Fruit fly (Drosophila melanogaster) whole organism, embryonic: ENCODE results near the gene CG4962.

Experiments used
- B-H1 ChIP-seq: fragments of 200-800 bp; sonication (Bioruptor generic); IDR thresholded peaks from 3 replicates; pipeline ENCODE4 v1.3.6; 2022; ENCODE audit warnings: missing biosample characterization, missing genetic modification characterization
- Bgb ChIP-seq: fragments of 200-800 bp; sonication (Bioruptor generic); IDR thresholded peaks from 2 replicates; pipeline ENCODE4 v1.3.6; 2022; ENCODE audit warnings: missing biosample characterization, missing genetic modification characterization; ENCODE audit not compliant: partially characterized antibody
- CG10267 ChIP-seq: fragments of 200-800 bp; sonication (Bioruptor generic); optimal IDR thresholded peaks from 2 replicates; lab custom pipeline; 2018; ENCODE audit warnings: missing biosample characterization, mild to moderate bottlenecking, missing genetic modification characterization, moderate library complexity
- CG10321 ChIP-seq: fragments of 200-800 bp; sonication (Bioruptor generic); IDR thresholded peaks from 2 replicates; pipeline ENCODE4 v1.3.6; 2022; ENCODE audit warnings: missing biosample characterization, missing genetic modification characterization
- CG10462 ChIP-seq: fragments of 200-800 bp; sonication (Bioruptor generic); optimal IDR thresholded peaks from 2 replicates; lab custom pipeline; 2016; ENCODE audit warnings: missing biosample characterization, missing genetic modification characterization
- CG11456 ChIP-seq: fragments of 200-800 bp; sonication (Bioruptor generic); IDR thresholded peaks from 3 replicates; pipeline ENCODE4 v1.3.6; 2022; ENCODE audit warnings: missing biosample characterization, missing genetic modification characterization
- CG14441 ChIP-seq: fragments of 200-800 bp; sonication (Bioruptor generic); IDR thresholded peaks from 2 replicates; pipeline ENCODE4 v1.3.6; 2022; ENCODE audit warnings: missing biosample characterization, missing genetic modification characterization
- CG14667 ChIP-seq: fragments of 200-800 bp; sonication (Bioruptor generic); IDR thresholded peaks from 2 replicates; pipeline ENCODE4 v1.3.6; 2022; ENCODE audit warnings: missing biosample characterization, missing genetic modification characterization
- CG15269 ChIP-seq: fragments of 200-800 bp; sonication (Bioruptor generic); optimal IDR thresholded peaks from 2 replicates; lab custom pipeline; 2018; ENCODE audit warnings: missing biosample characterization, mild to moderate bottlenecking, missing genetic modification characterization, moderate library complexity
- CG2875 ChIP-seq: fragments of 200-800 bp; sonication (Bioruptor generic); optimal IDR thresholded peaks from 2 replicates; lab custom pipeline; 2017; ENCODE audit warnings: missing biosample characterization, mild to moderate bottlenecking, missing genetic modification characterization, missing genetic modification reagents
- CG31388 ChIP-seq: fragments of 200-800 bp; sonication (Bioruptor generic); optimal IDR thresholded peaks from 2 replicates; lab custom pipeline; 2016; ENCODE audit warnings: missing biosample characterization, missing genetic modification characterization
- CG3995 ChIP-seq: fragments of 200-800 bp; sonication (Bioruptor generic); optimal IDR thresholded peaks from 3 replicates; lab custom pipeline; 2016; ENCODE audit warnings: missing biosample characterization, missing genetic modification characterization
- CG4730 ChIP-seq: fragments of 200-800 bp; sonication (Bioruptor generic); IDR thresholded peaks from 2 replicates; pipeline ENCODE4 v1.3.6; 2022; ENCODE audit warnings: missing biosample characterization, missing genetic modification characterization
- CG6272 ChIP-seq: fragments of 200-800 bp; sonication (Bioruptor generic); IDR thresholded peaks from 2 replicates; pipeline ENCODE4 v1.3.6; 2022; ENCODE audit warnings: missing biosample characterization, missing genetic modification characterization
- CG6689 ChIP-seq: fragments of 200-800 bp; sonication (Bioruptor generic); IDR thresholded peaks from 2 replicates; pipeline ENCODE4 v1.3.6; 2022; ENCODE audit warnings: missing biosample characterization, missing genetic modification characterization
- CG6791 ChIP-seq: fragments of 200-800 bp; sonication (Bioruptor generic); IDR thresholded peaks from 3 replicates; pipeline ENCODE4 v1.3.6; 2022; ENCODE audit warnings: missing biosample characterization, missing genetic modification characterization; ENCODE audit not compliant: partially characterized antibody
- CG8089 ChIP-seq: fragments of 200-800 bp; sonication (Bioruptor generic); optimal IDR thresholded peaks from 3 replicates; lab custom pipeline; 2016; ENCODE audit warnings: missing biosample characterization, missing genetic modification characterization
- CG8388 ChIP-seq: fragments of 200-800 bp; sonication (Bioruptor generic); optimal IDR thresholded peaks from 2 replicates; lab custom pipeline; 2019; ENCODE audit warnings: missing biosample characterization, mild to moderate bottlenecking, missing genetic modification characterization, moderate library complexity
- CG9215 ChIP-seq: fragments of 200-800 bp; sonication (Bioruptor generic); IDR thresholded peaks from 2 replicates; pipeline ENCODE4 v1.3.6; 2022; ENCODE audit warnings: missing biosample characterization, missing genetic modification characterization
- CG9727 ChIP-seq: fragments of 200-800 bp; sonication (Bioruptor generic); optimal IDR thresholded peaks from 3 replicates; lab custom pipeline; 2017; ENCODE audit warnings: missing biosample characterization, mild to moderate bottlenecking, missing genetic modification characterization
- CoRest ChIP-seq: fragments of 200-800 bp; sonication (Bioruptor generic); optimal IDR thresholded peaks from 3 replicates; lab custom pipeline; 2018; ENCODE audit warnings: missing biosample characterization, mild to moderate bottlenecking, missing genetic modification characterization, moderate library complexity
- Dbx ChIP-seq: fragments of 200-800 bp; sonication (Bioruptor generic); IDR thresholded peaks from 3 replicates; pipeline ENCODE4 v1.3.6; 2022; ENCODE audit warnings: missing biosample characterization, missing genetic modification characterization
- Ets65A ChIP-seq: fragments of 200-800 bp; sonication (Bioruptor generic); peaks from one replicate; lab custom pipeline; 2016; ENCODE audit warnings: missing biosample characterization, missing genetic modification characterization
- HLH4C ChIP-seq: fragments of 200-800 bp; sonication (Bioruptor generic); IDR thresholded peaks from 3 replicates; pipeline ENCODE4 v1.3.6; 2022; ENCODE audit warnings: missing biosample characterization, missing genetic modification characterization; ENCODE audit not compliant: partially characterized antibody
- Hr51 ChIP-seq, 2 experiments: fragments of 200-800 bp; sonication (Bioruptor generic); optimal IDR thresholded peaks; 2 replicates in 1 of 2; 3 replicates in 1 of 2; lab custom pipeline; 2016 to 2018; ENCODE audit warnings: missing biosample characterization in 2 of 2, missing genetic modification characterization in 2 of 2, mild to moderate bottlenecking in 1 of 2, moderate library complexity in 1 of 2
- Ptx1 ChIP-seq: fragments of 200-800 bp; sonication (Bioruptor generic); IDR thresholded peaks from 2 replicates; pipeline ENCODE4 v1.3.6; 2022; ENCODE audit warnings: missing biosample characterization, missing genetic modification characterization
- Sox102F ChIP-seq: fragments of 200-800 bp; sonication (Bioruptor generic); optimal IDR thresholded peaks from 2 replicates; lab custom pipeline; 2018; ENCODE audit warnings: missing biosample characterization, mild to moderate bottlenecking, missing genetic modification characterization, moderate library complexity
- Sry-δ ChIP-seq: fragments of 200-800 bp; sonication (Bioruptor generic); optimal IDR thresholded peaks from 2 replicates; lab custom pipeline; 2016; ENCODE audit warnings: missing biosample characterization, missing genetic modification characterization
- YL-1 ChIP-seq: fragments of 200-800 bp; sonication (Bioruptor generic); optimal IDR thresholded peaks from 3 replicates; lab custom pipeline; 2017; ENCODE audit warnings: missing biosample characterization, mild to moderate bottlenecking, missing genetic modification characterization
- abd-A ChIP-seq: fragments of 200-800 bp; sonication (Bioruptor generic); optimal IDR thresholded peaks from 3 replicates; lab custom pipeline; 2019; ENCODE audit warnings: missing biosample characterization, mild to moderate bottlenecking, missing genetic modification characterization, moderate library complexity
- caup ChIP-seq: fragments of 200-800 bp; sonication (Bioruptor generic); optimal IDR thresholded peaks from 3 replicates; lab custom pipeline; 2017; ENCODE audit warnings: missing biosample characterization, mild to moderate bottlenecking, missing genetic modification characterization, moderate library complexity; ENCODE audit not compliant: severe bottlenecking
- chif ChIP-seq, 2 experiments: fragments of 200-800 bp; sonication (Bioruptor generic); optimal IDR thresholded peaks; 3 replicates each; lab custom pipeline; 2016; ENCODE audit warnings: missing biosample characterization in 2 of 2, missing genetic modification characterization in 2 of 2
- ci ChIP-seq: fragments of 200-800 bp; sonication (Bioruptor generic); IDR thresholded peaks from 3 replicates; pipeline ENCODE4 v1.3.6; 2022; ENCODE audit warnings: missing biosample characterization, missing genetic modification characterization
- emc ChIP-seq: fragments of 200-800 bp; sonication (Bioruptor generic); optimal IDR thresholded peaks from 2 replicates; lab custom pipeline; 2016; ENCODE audit warnings: missing biosample characterization, missing genetic modification characterization
- eve ChIP-seq, 2 experiments: fragments of >200 bp; optimal IDR thresholded peaks; 2 replicates each; lab custom pipeline; 2017; ENCODE audit warnings: missing biosample characterization in 2 of 2, missing genetic modification characterization in 2 of 2
- ftz-f1 ChIP-seq: fragments of 200-800 bp; sonication (Bioruptor generic); optimal IDR thresholded peaks from 2 replicates; lab custom pipeline; 2016; ENCODE audit warnings: missing biosample characterization, missing genetic modification characterization
- jigr1 ChIP-seq: fragments of 200-800 bp; sonication (Bioruptor generic); IDR thresholded peaks from 3 replicates; pipeline ENCODE4 v1.3.6; 2022; ENCODE audit warnings: missing biosample characterization, missing genetic modification characterization
- jing ChIP-seq: fragments of 200-800 bp; sonication (Bioruptor generic); optimal IDR thresholded peaks from 2 replicates; lab custom pipeline; 2018; ENCODE audit warnings: missing biosample characterization, mild to moderate bottlenecking, missing genetic modification characterization
- jumu ChIP-seq: fragments of 200-800 bp; sonication (Bioruptor generic); optimal IDR thresholded peaks from 3 replicates; lab custom pipeline; 2016; ENCODE audit warnings: missing biosample characterization, missing genetic modification characterization
- otp ChIP-seq: fragments of 200-800 bp; sonication (Bioruptor generic); IDR thresholded peaks from 3 replicates; pipeline ENCODE4, ENCODE4 v1.3.6; 2022; ENCODE audit warnings: missing biosample characterization, missing genetic modification characterization
- peb ChIP-seq: fragments of 200-800 bp; sonication (Bioruptor generic); IDR thresholded peaks from 2 replicates; pipeline ENCODE4 v1.3.6; 2022; ENCODE audit warnings: missing biosample characterization, missing genetic modification characterization
- phol ChIP-seq: fragments of 200-800 bp; sonication (Bioruptor generic); optimal IDR thresholded peaks from 3 replicates; lab custom pipeline; 2018; ENCODE audit warnings: missing biosample characterization, mild to moderate bottlenecking, missing genetic modification characterization, moderate library complexity
- row ChIP-seq: fragments of 200-800 bp; sonication (Bioruptor generic); IDR thresholded peaks from 3 replicates; pipeline ENCODE4 v1.3.6; 2022; ENCODE audit warnings: missing biosample characterization, missing genetic modification characterization
- slou ChIP-seq: fragments of 200-800 bp; sonication (Bioruptor generic); optimal IDR thresholded peaks from 3 replicates; lab custom pipeline; 2016; ENCODE audit warnings: missing biosample characterization, missing genetic modification characterization
- ssp ChIP-seq: fragments of 200-800 bp; sonication (Bioruptor generic); IDR thresholded peaks from 2 replicates; pipeline ENCODE4 v1.3.6; 2022; ENCODE audit warnings: missing biosample characterization, missing genetic modification characterization
- toy ChIP-seq: fragments of 200-800 bp; sonication (Bioruptor generic); IDR thresholded peaks from 2 replicates; pipeline ENCODE4 v1.3.6; 2022; ENCODE audit warnings: missing biosample characterization, missing genetic modification characterization
- trh ChIP-seq: fragments of 200-800 bp; sonication (Bioruptor generic); optimal IDR thresholded peaks from 2 replicates; lab custom pipeline; 2016; ENCODE audit warnings: missing biosample characterization, missing genetic modification characterization
- ttk ChIP-seq: fragments of 200-800 bp; sonication (Bioruptor generic); IDR thresholded peaks from 2 replicates; pipeline ENCODE4 v2.1.2; 2022; ENCODE audit warnings: missing biosample characterization, missing genetic modification characterization
- vvl ChIP-seq: fragments of 200-800 bp; sonication (Bioruptor generic); IDR thresholded peaks from 2 replicates; pipeline ENCODE4 v1.3.6; 2022; ENCODE audit warnings: missing biosample characterization, missing genetic modification characterization
- wek ChIP-seq: fragments of 200-800 bp; sonication (Bioruptor generic); optimal IDR thresholded peaks from 3 replicates; lab custom pipeline; 2018; ENCODE audit warnings: missing biosample characterization, mild to moderate bottlenecking, missing genetic modification characterization, moderate library complexity

The CG4962 gene

dm6 chr3L:16339463-16339862 is 44.1 kb upstream of the CG4962 start (continued):
- TF ChIP-seq phol (tag; lab: Kevin White, UChicago) (peak; percentile 18), Ptx1 (GFP tag; lab: Robert Waterston, UW) (peak; percentile 37; the same call in 1 of the 2 replicates), emc (GFP tag; lab: Kevin White, UChicago) (no peak), eve (GFP tag; optimal IDR thresholded peaks at IDR 0.05; lab: Kevin White, UChicago) (no peak), toy (GFP tag; lab: Robert Waterston, UW) (no peak), CG9215 (GFP tag; lab: Robert Waterston, UW) (no peak), row (GFP tag; lab: Robert Waterston, UW) (peak; percentile 23; the same call in 1 of the 3 replicates), peb (GFP tag; lab: Robert Waterston, UW) (no peak), ftz-f1 (GFP tag; lab: Kevin White, UChicago) (no peak), CG3995 (GFP tag; lab: Kevin White, UChicago) (no peak), CG8388 (no peak), Ets65A (GFP tag; lab: Kevin White, UChicago) (peak; percentile 57), CG10267 (no peak), CoRest (tag; lab: Kevin White, UChicago) (peak; percentile 2), jigr1 (GFP tag; lab: Robert Waterston, UW) (no peak), CG8089 (GFP tag; lab: Kevin White, UChicago) (no peak), Sox102F (GFP tag; lab: Kevin White, UChicago) (peak; percentile 59), Hr51 (GFP tag; optimal IDR thresholded peaks at IDR 0.05; lab: Kevin White, UChicago) (peak in 1 of 2 experiments; percentile 52), CG4730 (GFP tag; lab: Robert Waterston, UW) (no peak), chif (GFP tag; optimal IDR thresholded peaks at IDR 0.05; lab: Kevin White, UChicago) (no peak), B-H1 (GFP tag; lab: Robert Waterston, UW) (no peak), CG6791 (no peak), CG9727 (GFP tag; lab: Kevin White, UChicago) (no peak), CG2875 (no peak), caup (GFP tag; lab: Kevin White, UChicago) (no peak), vvl (GFP tag; lab: Robert Waterston, UW) (no peak), CG31388 (GFP tag; lab: Kevin White, UChicago) (no peak), CG6272 (no peak), CG10321 (no peak), Bgb (GFP tag; lab: Robert Waterston, UW) (no peak), ssp (GFP tag; lab: Robert Waterston, UW) (no peak), HLH4C (GFP tag; lab: Robert Waterston, UW) (no peak), jumu (GFP tag; lab: Kevin White, UChicago) (no peak), slou (GFP tag; lab: Kevin White, UChicago) (no peak), CG14667 (GFP tag; lab: Robert Waterston, UW) (no peak), YL-1 (GFP tag; lab: Kevin White, UChicago) (no peak), Dbx (GFP tag; lab: Robert Waterston, UW) (no peak), otp (no peak), CG6689 (GFP tag; lab: Robert Waterston, UW) (0 out of 2 replicates have a peak, but pooled peaks have one; percentile 17), trh (GFP tag; lab: Kevin White, UChicago) (no peak), abd-A (no peak), CG14441 (GFP tag; lab: Robert Waterston, UW) (no peak), CG11456 (no peak), CG10462 (GFP tag; lab: Kevin White, UChicago) (no peak), CG15269 (peak; percentile 17), ttk (GFP tag; lab: Robert Waterston, UW) (0 out of 2 replicates have a peak, but pooled peaks have one; percentile 25), wek (GFP tag; lab: Kevin White, UChicago) (no peak), Sry-δ (GFP tag; lab: Kevin White, UChicago) (no peak), jing (GFP tag; lab: Kevin White, UChicago) (no peak), ci (GFP tag; lab: Robert Waterston, UW) (0 out of 3 replicates have a peak, but pooled peaks have one; percentile 9)
